Fruit fly (Drosophila melanogaster) whole organism, embryonic: ENCODE results near the gene Trs23.

Experiments used
- B-H2 ChIP-seq: fragments of 200-800 bp; sonication (Bioruptor generic); optimal IDR thresholded peaks from 2 replicates; lab custom pipeline; 2018; ENCODE audit warnings: missing biosample characterization, mild to moderate bottlenecking, missing genetic modification characterization
- BEAF-32 ChIP-seq: fragments of 200-800 bp; sonication (Bioruptor generic); optimal IDR thresholded peaks from 3 replicates; lab custom pipeline; 2017; ENCODE audit warnings: missing biosample characterization, missing genetic modification characterization, mild to moderate bottlenecking, moderate library complexity, missing genetic modification reagents
- Bgb ChIP-seq: fragments of 200-800 bp; sonication (Bioruptor generic); IDR thresholded peaks from 2 replicates; pipeline ENCODE4 v1.3.6; 2022; ENCODE audit warnings: missing biosample characterization, missing genetic modification characterization; ENCODE audit not compliant: partially characterized antibody
- CG10959 ChIP-seq: fragments of 200-800 bp; sonication (Bioruptor generic); IDR thresholded peaks from 2 replicates; pipeline ENCODE4 v1.3.6; 2022; ENCODE audit warnings: missing biosample characterization, missing genetic modification characterization
- CG12299 ChIP-seq: fragments of 200-800 bp; sonication (Bioruptor generic); optimal IDR thresholded peaks from 2 replicates; lab custom pipeline; 2018; ENCODE audit warnings: missing biosample characterization, mild to moderate bottlenecking, missing genetic modification characterization
- CG14860 ChIP-seq: fragments of 200-800 bp; sonication (Bioruptor generic); IDR thresholded peaks from 3 replicates; pipeline ENCODE4 v1.3.6; 2022; ENCODE audit warnings: missing biosample characterization, missing genetic modification characterization; ENCODE audit not compliant: partially characterized antibody
- CG17912 ChIP-seq: fragments of 200-800 bp; sonication (Bioruptor generic); optimal IDR thresholded peaks from 2 replicates; lab custom pipeline; 2018; ENCODE audit warnings: missing biosample characterization, mild to moderate bottlenecking, missing genetic modification characterization
- CG1832 ChIP-seq: fragments of 200-800 bp; sonication (Bioruptor generic); optimal IDR thresholded peaks from 2 replicates; lab custom pipeline; 2017; ENCODE audit warnings: missing biosample characterization, mild to moderate bottlenecking, missing genetic modification characterization, inconsistent platforms
- CG31365 ChIP-seq: fragments of 200-800 bp; sonication (Bioruptor generic); optimal IDR thresholded peaks from 2 replicates; lab custom pipeline; 2018; ENCODE audit warnings: missing biosample characterization, mild to moderate bottlenecking, missing genetic modification characterization
- CG4282 ChIP-seq: fragments of 200-800 bp; sonication (Bioruptor generic); optimal IDR thresholded peaks from 2 replicates; lab custom pipeline; 2016; ENCODE audit warnings: missing biosample characterization, missing genetic modification characterization
- CG7556 ChIP-seq: fragments of 200-800 bp; sonication (Bioruptor generic); optimal IDR thresholded peaks from 2 replicates; lab custom pipeline; 2017; ENCODE audit warnings: missing biosample characterization, mild to moderate bottlenecking, missing genetic modification characterization
- CG8281 ChIP-seq: fragments of 200-800 bp; sonication (Bioruptor generic); optimal IDR thresholded peaks from 2 replicates; lab custom pipeline; 2018; ENCODE audit warnings: missing biosample characterization, mild to moderate bottlenecking, missing genetic modification characterization, moderate library complexity
- Dbx ChIP-seq: fragments of 200-800 bp; sonication (Bioruptor generic); IDR thresholded peaks from 3 replicates; pipeline ENCODE4 v1.3.6; 2022; ENCODE audit warnings: missing biosample characterization, missing genetic modification characterization
- Deaf1 ChIP-seq: fragments of 200-800 bp; optimal IDR thresholded peaks from 3 replicates; lab custom pipeline; 2019; ENCODE audit warnings: missing biosample characterization, mild to moderate bottlenecking, missing genetic modification characterization, moderate library complexity
- Elba2 ChIP-seq: fragments of 200-800 bp; sonication (Bioruptor generic); optimal IDR thresholded peaks from 3 replicates; lab custom pipeline; 2016; ENCODE audit warnings: missing biosample characterization, missing genetic modification characterization
- H2.0 ChIP-seq: fragments of 200-800 bp; sonication (Bioruptor generic); IDR thresholded peaks from 2 replicates; pipeline ENCODE4 v1.3.6; 2022; ENCODE audit warnings: missing biosample characterization, missing genetic modification characterization
- HLH4C ChIP-seq: fragments of 200-800 bp; sonication (Bioruptor generic); IDR thresholded peaks from 3 replicates; pipeline ENCODE4 v1.3.6; 2022; ENCODE audit warnings: missing biosample characterization, missing genetic modification characterization; ENCODE audit not compliant: partially characterized antibody
- HmgD ChIP-seq: fragments of 200-800 bp; sonication (Bioruptor generic); optimal IDR thresholded peaks from 3 replicates; lab custom pipeline; 2016; ENCODE audit warnings: missing biosample characterization, missing genetic modification characterization
- Hmr ChIP-seq: fragments of 200-800 bp; sonication (Bioruptor generic); optimal IDR thresholded peaks from 3 replicates; lab custom pipeline; 2017; ENCODE audit warnings: mild to moderate bottlenecking, missing biosample characterization, missing genetic modification reagents, missing genetic modification characterization
- Ptx1 ChIP-seq: fragments of 200-800 bp; sonication (Bioruptor generic); IDR thresholded peaks from 2 replicates; pipeline ENCODE4 v1.3.6; 2022; ENCODE audit warnings: missing biosample characterization, missing genetic modification characterization
- Ravus ChIP-seq: fragments of 200-800 bp; sonication (Bioruptor generic); IDR thresholded peaks from 2 replicates; pipeline ENCODE4 v1.3.6; 2022; ENCODE audit warnings: missing biosample characterization, missing genetic modification characterization
- Side ChIP-seq: fragments of 200-800 bp; sonication (Bioruptor generic); optimal IDR thresholded peaks from 2 replicates; lab custom pipeline; 2016; ENCODE audit warnings: missing biosample characterization, missing genetic modification characterization
- Sox100B ChIP-seq: fragments of 200-800 bp; sonication (Bioruptor generic); optimal IDR thresholded peaks from 3 replicates; lab custom pipeline; 2018; ENCODE audit warnings: missing biosample characterization, mild to moderate bottlenecking, missing genetic modification characterization
- Trl ChIP-seq, 3 experiments: fragments of >200 bp in 2 of 3; fragments of 200-800 bp in 1 of 3; sonication (Bioruptor generic) in 1 of 3; optimal IDR thresholded peaks; 2 replicates in 1 of 3; 3 replicates in 2 of 3; lab custom pipeline; 2016 to 2017; ENCODE audit warnings: missing biosample characterization in 1 of 3, missing genetic modification characterization in 1 of 3
- caup ChIP-seq: fragments of 200-800 bp; sonication (Bioruptor generic); optimal IDR thresholded peaks from 3 replicates; lab custom pipeline; 2017; ENCODE audit warnings: missing biosample characterization, mild to moderate bottlenecking, missing genetic modification characterization, moderate library complexity; ENCODE audit not compliant: severe bottlenecking
- chinmo ChIP-seq: fragments of 200-800 bp; sonication (Bioruptor generic); IDR thresholded peaks from 4 replicates; pipeline ENCODE4 v1.3.6; 2022; ENCODE audit warnings: missing biosample characterization, missing genetic modification characterization; ENCODE audit not compliant: partially characterized antibody
- chn ChIP-seq: fragments of 200-800 bp; sonication (Bioruptor generic); optimal IDR thresholded peaks from 2 replicates; lab custom pipeline; 2016; ENCODE audit warnings: missing biosample characterization, missing genetic modification characterization
- da ChIP-seq: fragments of 200-800 bp; sonication (Bioruptor generic); optimal IDR thresholded peaks from 2 replicates; lab custom pipeline; 2016; ENCODE audit warnings: missing biosample characterization, missing genetic modification characterization
- disco-r ChIP-seq: fragments of 200-800 bp; sonication (Bioruptor generic); optimal IDR thresholded peaks from 2 replicates; lab custom pipeline; 2016; ENCODE audit warnings: missing biosample characterization, missing genetic modification characterization
- en ChIP-seq: fragments of 200-800 bp; sonication (Bioruptor generic); optimal IDR thresholded peaks from 2 replicates; lab custom pipeline; 2016; ENCODE audit warnings: missing biosample characterization, missing genetic modification characterization
- fd3F ChIP-seq: fragments of 200-800 bp; sonication (Bioruptor generic); optimal IDR thresholded peaks from 2 replicates; lab custom pipeline; 2018; ENCODE audit warnings: missing biosample characterization, mild to moderate bottlenecking, missing genetic modification characterization, moderate library complexity
- fd64A ChIP-seq: fragments of 200-800 bp; sonication (Bioruptor generic); optimal IDR thresholded peaks from 3 replicates; lab custom pipeline; 2018; ENCODE audit warnings: missing biosample characterization, mild to moderate bottlenecking, missing genetic modification characterization
- gcm ChIP-seq: fragments of 200-800 bp; sonication (Bioruptor generic); optimal IDR thresholded peaks from 2 replicates; lab custom pipeline; 2019; ENCODE audit warnings: missing biosample characterization, mild to moderate bottlenecking, missing genetic modification characterization, moderate library complexity
- jing ChIP-seq: fragments of 200-800 bp; sonication (Bioruptor generic); optimal IDR thresholded peaks from 2 replicates; lab custom pipeline; 2018; ENCODE audit warnings: missing biosample characterization, mild to moderate bottlenecking, missing genetic modification characterization
- kay ChIP-seq: fragments of 200-800 bp; sonication (Bioruptor generic); optimal IDR thresholded peaks from 2 replicates; lab custom pipeline; 2016; ENCODE audit warnings: missing biosample characterization, missing genetic modification characterization
- lmd ChIP-seq: fragments of 200-800 bp; sonication (Bioruptor generic); IDR thresholded peaks from 2 replicates; pipeline ENCODE4 v1.3.6; 2022; ENCODE audit warnings: missing biosample characterization, missing genetic modification characterization
- nmo ChIP-seq: fragments of 200-800 bp; sonication (Bioruptor generic); optimal IDR thresholded peaks from 2 replicates; lab custom pipeline; 2018; ENCODE audit warnings: missing biosample characterization, mild to moderate bottlenecking, missing genetic modification characterization, moderate library complexity
- oc ChIP-seq: fragments of 200-800 bp; sonication (Bioruptor generic); optimal IDR thresholded peaks from 2 replicates; lab custom pipeline; 2018; ENCODE audit warnings: missing biosample characterization, mild to moderate bottlenecking, missing genetic modification characterization, moderate library complexity
- odd ChIP-seq: fragments of 200-800 bp; sonication (Bioruptor generic); optimal IDR thresholded peaks from 2 replicates; lab custom pipeline; 2017; ENCODE audit warnings: missing biosample characterization, mild to moderate bottlenecking, missing genetic modification characterization
- pb ChIP-seq: fragments of 200-800 bp; sonication (Bioruptor generic); optimal IDR thresholded peaks from 3 replicates; lab custom pipeline; 2016; ENCODE audit warnings: missing biosample characterization, missing genetic modification characterization
- pzg ChIP-seq: fragments of 200-800 bp; sonication (Bioruptor generic); optimal IDR thresholded peaks from 3 replicates; lab custom pipeline; 2018; ENCODE audit warnings: missing biosample characterization, mild to moderate bottlenecking, missing genetic modification characterization, moderate library complexity
- ranshi ChIP-seq: fragments of 200-800 bp; sonication (Bioruptor generic); IDR thresholded peaks from 2 replicates; pipeline ENCODE4 v1.3.6; 2022; ENCODE audit warnings: missing biosample characterization, missing genetic modification characterization
- run ChIP-seq: fragments of 200-800 bp; sonication (Bioruptor generic); optimal IDR thresholded peaks from 3 replicates; lab custom pipeline; 2018; ENCODE audit warnings: missing biosample characterization, mild to moderate bottlenecking, missing genetic modification characterization
- sc ChIP-seq, 3 experiments: fragments of >200 bp in 2 of 3; fragments of 200-800 bp in 1 of 3; sonication (Bioruptor generic) in 1 of 3; optimal IDR thresholded peaks; 2 replicates in 2 of 3; 3 replicates in 1 of 3; lab custom pipeline; 2017; ENCODE audit warnings: mild to moderate bottlenecking in 1 of 3, missing biosample characterization in 1 of 3, missing genetic modification characterization in 1 of 3, missing genetic modification reagents in 1 of 3
- schlank ChIP-seq: fragments of 200-800 bp; sonication (Bioruptor generic); optimal IDR thresholded peaks from 2 replicates; lab custom pipeline; 2018; ENCODE audit warnings: missing biosample characterization, mild to moderate bottlenecking, missing genetic modification characterization
- wdn ChIP-seq: fragments of 200-800 bp; sonication (Bioruptor generic); IDR thresholded peaks from 2 replicates; pipeline ENCODE4 v1.3.6; 2022; ENCODE audit warnings: missing biosample characterization, missing genetic modification characterization
- wor ChIP-seq: fragments of 200-800 bp; sonication (Bioruptor generic); IDR thresholded peaks from 2 replicates; pipeline ENCODE4 v1.3.6; 2022; ENCODE audit warnings: missing biosample characterization, missing genetic modification characterization
- zfh1 ChIP-seq: fragments of 200-800 bp; sonication (Bioruptor generic); IDR thresholded peaks from 3 replicates; pipeline ENCODE4 v1.3.6; 2022; ENCODE audit warnings: missing biosample characterization, missing genetic modification characterization

Gene Trs23

dm6 chr2L:8692426-8693180 lies 6.6 kb downstream of the Trs23 start (continued):
- TF ChIP-seq sc (optimal IDR thresholded peaks at IDR 0.05; lab: Kevin White, UChicago) (no peak), sc (GFP tag; optimal IDR thresholded peaks at IDR 0.05; lab: Kevin White, UChicago) (no peak), Elba2 (GFP tag; lab: Kevin White, UChicago) (no peak), Deaf1 (tag; lab: Kevin White, UChicago) (no peak), HmgD (no peak), Hmr (GFP tag; lab: Kevin White, UChicago) (peak; percentile 86), schlank (tag; lab: Kevin White, UChicago) (peak; percentile 70), Trl (optimal IDR thresholded peaks at IDR 0.05; lab: Kevin White, UChicago) (peak in 1 of 2 experiments; percentile 17), Trl (GFP tag; optimal IDR thresholded peaks at IDR 0.05; lab: Kevin White, UChicago) (peak; percentile 8), ranshi (GFP tag; lab: Robert Waterston, UW) (no peak), wor (GFP tag; lab: Robert Waterston, UW) (no peak), Ravus (GFP tag; lab: Robert Waterston, UW) (no peak), zfh1 (GFP tag; lab: Robert Waterston, UW) (0 out of 3 replicates have a peak, but pooled peaks have one; percentile 37), nmo (GFP tag; lab: Kevin White, UChicago) (no peak), HLH4C (no peak), gcm (GFP tag; lab: Kevin White, UChicago) (no peak), Ptx1 (GFP tag; lab: Robert Waterston, UW) (peak; percentile 6; the same call in 1 of the 2 replicates), disco-r (GFP tag; lab: Kevin White, UChicago) (peak; percentile 40), pb (GFP tag; lab: Kevin White, UChicago) (peak; percentile 24), CG4282 (no peak), pzg (GFP tag; lab: Kevin White, UChicago) (no peak), Sox100B (no peak), lmd (GFP tag; lab: Robert Waterston, UW) (peak; percentile 26; the same call in 1 of the 2 replicates), CG14860 (GFP tag; lab: Robert Waterston, UW) (no peak), CG7556 (GFP tag; lab: Kevin White, UChicago) (no peak), run (tag; lab: Kevin White, UChicago) (no peak), wdn (GFP tag; lab: Robert Waterston, UW) (no peak), oc (no peak), en (GFP tag; lab: Kevin White, UChicago) (no peak), caup (GFP tag; lab: Kevin White, UChicago) (peak; percentile 74), CG10959 (GFP tag; lab: Robert Waterston, UW) (no peak), BEAF-32 (no peak), chinmo (GFP tag; lab: Robert Waterston, UW) (0 out of 4 replicates have a peak, but pooled peaks have one; percentile 28), Dbx (0 out of 3 replicates have a peak, but pooled peaks have one; percentile 46), CG31365 (tag; lab: Kevin White, UChicago) (no peak), fd3F (peak; percentile 10), B-H2 (GFP tag; lab: Kevin White, UChicago) (peak; percentile 62), fd64A (GFP tag; lab: Kevin White, UChicago) (no peak), Bgb (no peak), jing (no peak), H2.0 (GFP tag; lab: Robert Waterston, UW) (no peak), CG17912 (GFP tag; lab: Kevin White, UChicago) (no peak), odd (GFP tag; lab: Kevin White, UChicago) (no peak), chn (no peak), da (no peak), CG12299 (tag; lab: Kevin White, UChicago) (peak; percentile 33), CG8281 (tag; lab: Kevin White, UChicago) (no peak), kay (GFP tag; lab: Kevin White, UChicago) (no peak), Side (GFP tag; lab: Kevin White, UChicago) (peak; percentile 25), CG1832 (no peak)
